Fruit fly (Drosophila melanogaster) whole organism, embryonic: ENCODE results near the gene Pex7.

ENCODE experiments used
- Bdp1 ChIP-seq: fragments of 200-800 bp; sonication (Bioruptor generic); optimal IDR thresholded peaks from 3 replicates; lab custom pipeline; 2016; ENCODE audit warnings: missing biosample characterization, missing genetic modification characterization
- Bgb ChIP-seq: fragments of 200-800 bp; sonication (Bioruptor generic); IDR thresholded peaks from 2 replicates; pipeline ENCODE4 v1.3.6; 2022; ENCODE audit warnings: missing biosample characterization, missing genetic modification characterization; ENCODE audit not compliant: partially characterized antibody
- CG10462 ChIP-seq: fragments of 200-800 bp; sonication (Bioruptor generic); optimal IDR thresholded peaks from 2 replicates; lab custom pipeline; 2016; ENCODE audit warnings: missing biosample characterization, missing genetic modification characterization
- CG12659 ChIP-seq: fragments of 200-800 bp; sonication (Bioruptor generic); optimal IDR thresholded peaks from 3 replicates; lab custom pipeline; 2017; ENCODE audit warnings: mild to moderate bottlenecking, missing biosample characterization, missing genetic modification reagents, missing genetic modification characterization
- CG13287 ChIP-seq: fragments of 200-800 bp; sonication (Bioruptor generic); IDR thresholded peaks from 2 replicates; pipeline ENCODE4 v1.3.6; 2022; ENCODE audit warnings: missing biosample characterization, missing genetic modification characterization; ENCODE audit not compliant: partially characterized antibody
- CG14014 ChIP-seq: fragments of 200-800 bp; sonication (Bioruptor generic); IDR thresholded peaks from 2 replicates; pipeline ENCODE4 v1.3.6; 2022; ENCODE audit warnings: missing biosample characterization, missing genetic modification characterization
- CG1529 ChIP-seq: fragments of 200-800 bp; sonication (Bioruptor generic); optimal IDR thresholded peaks from 3 replicates; lab custom pipeline; 2018; ENCODE audit warnings: missing biosample characterization, missing genetic modification characterization
- CG18619 ChIP-seq: fragments of 200-800 bp; sonication (Bioruptor generic); optimal IDR thresholded peaks from 3 replicates; lab custom pipeline; 2017; ENCODE audit warnings: missing biosample characterization, mild to moderate bottlenecking, missing genetic modification characterization
- CG2116 ChIP-seq: fragments of 200-800 bp; sonication (Bioruptor generic); optimal IDR thresholded peaks from 3 replicates; lab custom pipeline; 2018; ENCODE audit warnings: missing biosample characterization, mild to moderate bottlenecking, missing genetic modification characterization
- CG2712 ChIP-seq: fragments of 200-800 bp; optimal IDR thresholded peaks from 3 replicates; lab custom pipeline; 2019; ENCODE audit warnings: missing biosample characterization, mild to moderate bottlenecking, missing genetic modification characterization, moderate library complexity
- CG34422 ChIP-seq: fragments of 200-800 bp; sonication (Bioruptor generic); IDR thresholded peaks from 3 replicates; pipeline ENCODE4 v1.3.6; 2022; ENCODE audit warnings: missing biosample characterization, missing genetic modification characterization
- CG43689 ChIP-seq: fragments of 200-800 bp; sonication (Bioruptor generic); IDR thresholded peaks from 2 replicates; pipeline ENCODE4 v1.3.6; 2022; ENCODE audit warnings: missing biosample characterization, missing genetic modification characterization
- CG7556 ChIP-seq: fragments of 200-800 bp; sonication (Bioruptor generic); optimal IDR thresholded peaks from 2 replicates; lab custom pipeline; 2017; ENCODE audit warnings: missing biosample characterization, mild to moderate bottlenecking, missing genetic modification characterization
- CG9797 ChIP-seq: fragments of 200-800 bp; sonication (Bioruptor generic); optimal IDR thresholded peaks from 3 replicates; lab custom pipeline; 2018; ENCODE audit warnings: missing biosample characterization, mild to moderate bottlenecking, missing genetic modification characterization
- Chrac-16 ChIP-seq: fragments of 200-800 bp; sonication (Bioruptor generic); optimal IDR thresholded peaks from 3 replicates; lab custom pipeline; 2016; ENCODE audit warnings: missing biosample characterization, missing genetic modification characterization
- CkIIα-i1 ChIP-seq: fragments of 200-800 bp; sonication (Bioruptor generic); IDR thresholded peaks from 2 replicates; pipeline ENCODE4 v1.3.6; 2022; ENCODE audit warnings: missing biosample characterization, missing genetic modification characterization
- Dip2 ChIP-seq: fragments of 200-800 bp; sonication (Bioruptor generic); IDR thresholded peaks from 2 replicates; pipeline ENCODE4 v1.3.6; 2022; ENCODE audit warnings: missing biosample characterization, missing genetic modification characterization
- Dll ChIP-seq: fragments of 200-800 bp; sonication (Bioruptor generic); IDR thresholded peaks from 4 replicates; pipeline ENCODE4 v1.3.6; 2022; ENCODE audit warnings: missing biosample characterization, missing genetic modification characterization; ENCODE audit not compliant: partially characterized antibody
- Doc3 ChIP-seq: fragments of 200-800 bp; sonication (Bioruptor generic); IDR thresholded peaks from 3 replicates; pipeline ENCODE4 v1.3.6; 2022; ENCODE audit warnings: missing biosample characterization, missing genetic modification characterization; ENCODE audit not compliant: partially characterized antibody
- Dp ChIP-seq: fragments of 200-800 bp; sonication (Bioruptor generic); optimal IDR thresholded peaks from 2 replicates; lab custom pipeline; 2018; ENCODE audit warnings: missing biosample characterization, mild to moderate bottlenecking, missing genetic modification characterization, moderate library complexity
- E2f2 ChIP-seq: fragments of 200-800 bp; sonication (Bioruptor generic); IDR thresholded peaks from 2 replicates; pipeline ENCODE4 v1.3.6; 2022; ENCODE audit warnings: missing biosample characterization, missing genetic modification characterization
- Ets97D ChIP-seq: fragments of 200-800 bp; sonication (Bioruptor generic); optimal IDR thresholded peaks from 3 replicates; lab custom pipeline; 2016; ENCODE audit warnings: missing biosample characterization, missing genetic modification characterization
- Fer2 ChIP-seq: fragments of 200-800 bp; sonication (Bioruptor generic); optimal IDR thresholded peaks from 2 replicates; lab custom pipeline; 2018; ENCODE audit warnings: missing biosample characterization, mild to moderate bottlenecking, missing genetic modification characterization, moderate library complexity
- HHEX ChIP-seq: fragments of 200-800 bp; sonication (Bioruptor generic); optimal IDR thresholded peaks from 3 replicates; lab custom pipeline; 2017; ENCODE audit warnings: missing biosample characterization, mild to moderate bottlenecking, missing genetic modification characterization, missing genetic modification reagents
- Hr78 ChIP-seq, 2 experiments: fragments of 200-800 bp in 1 of 2; fragments of >200 bp in 1 of 2; sonication (Bioruptor generic) in 1 of 2; optimal IDR thresholded peaks; 2 replicates each; lab custom pipeline; 2017 to 2019; ENCODE audit warnings: missing biosample characterization in 2 of 2, missing genetic modification characterization in 2 of 2, mild to moderate bottlenecking in 1 of 2, moderate library complexity in 1 of 2
- Oaz ChIP-seq: fragments of 200-800 bp; sonication (Bioruptor generic); IDR thresholded peaks from 2 replicates; pipeline ENCODE4 v1.3.6; 2022; ENCODE audit warnings: missing biosample characterization, missing genetic modification characterization
- Opbp ChIP-seq: fragments of 200-800 bp; sonication (Bioruptor generic); IDR thresholded peaks from 3 replicates; pipeline ENCODE4 v1.3.6; 2022; ENCODE audit warnings: missing biosample characterization, missing genetic modification characterization; ENCODE audit not compliant: partially characterized antibody
- Usf ChIP-seq: fragments of 200-800 bp; sonication (Bioruptor generic); optimal IDR thresholded peaks from 2 replicates; lab custom pipeline; 2017; ENCODE audit warnings: missing genotype, missing biosample characterization, missing genetic modification characterization
- Xbp1 ChIP-seq: fragments of 200-800 bp; sonication (Bioruptor generic); optimal IDR thresholded peaks from 3 replicates; lab custom pipeline; 2016; ENCODE audit warnings: missing biosample characterization, mild to moderate bottlenecking, missing genetic modification characterization
- abd-A ChIP-seq: fragments of 200-800 bp; sonication (Bioruptor generic); optimal IDR thresholded peaks from 3 replicates; lab custom pipeline; 2019; ENCODE audit warnings: missing biosample characterization, mild to moderate bottlenecking, missing genetic modification characterization, moderate library complexity
- bcd ChIP-seq: fragments of 200-800 bp; sonication (Bioruptor generic); optimal IDR thresholded peaks from 2 replicates; lab custom pipeline; 2017; ENCODE audit warnings: missing biosample characterization, mild to moderate bottlenecking, missing genetic modification characterization
- ci ChIP-seq: fragments of 200-800 bp; sonication (Bioruptor generic); IDR thresholded peaks from 3 replicates; pipeline ENCODE4 v1.3.6; 2022; ENCODE audit warnings: missing biosample characterization, missing genetic modification characterization
- dimm ChIP-seq: fragments of 200-800 bp; sonication (Bioruptor generic); IDR thresholded peaks from 2 replicates; pipeline ENCODE4 v1.3.6; 2022; ENCODE audit warnings: missing biosample characterization, missing genetic modification characterization
- dysf ChIP-seq: fragments of 200-800 bp; sonication (Bioruptor generic); IDR thresholded peaks from 3 replicates; pipeline ENCODE4 v1.3.6; 2022; ENCODE audit warnings: missing biosample characterization, missing genetic modification characterization
- esg ChIP-seq: fragments of 200-800 bp; sonication (Bioruptor generic); conservative IDR thresholded peaks from 2 replicates; pipeline ENCODE4 v1.3.6; 2022; ENCODE audit warnings: missing biosample characterization, missing genetic modification characterization
- gem ChIP-seq: fragments of 200-800 bp; sonication (Bioruptor generic); optimal IDR thresholded peaks from 2 replicates; lab custom pipeline; 2019; ENCODE audit warnings: missing biosample characterization, mild to moderate bottlenecking, missing genetic modification characterization, moderate library complexity
- grn ChIP-seq: fragments of 200-800 bp; sonication (Bioruptor generic); optimal IDR thresholded peaks from 3 replicates; lab custom pipeline; 2017; ENCODE audit warnings: missing biosample characterization, missing genetic modification characterization
- gro ChIP-seq: fragments of 200-800 bp; sonication (Bioruptor generic); optimal IDR thresholded peaks from 2 replicates; lab custom pipeline; 2016; ENCODE audit warnings: missing biosample characterization, missing genetic modification characterization
- ham ChIP-seq: fragments of 200-800 bp; sonication (Bioruptor generic); IDR thresholded peaks from 2 replicates; pipeline ENCODE4 v1.3.6; 2022; ENCODE audit warnings: missing biosample characterization, missing genetic modification characterization
- hkb ChIP-seq, 2 experiments: fragments of 200-800 bp in 1 of 2; fragments of >200 bp in 1 of 2; sonication (Bioruptor generic) in 1 of 2; IDR thresholded peaks in 1 of 2; optimal IDR thresholded peaks in 1 of 2; 2 replicates each; pipeline versions ENCODE4 v1.3.6 to Lab custom; 2017 to 2022; ENCODE audit warnings: missing biosample characterization in 1 of 2, missing genetic modification characterization in 1 of 2
- klu ChIP-seq: fragments of 200-800 bp; sonication (Bioruptor generic); IDR thresholded peaks from 2 replicates; pipeline ENCODE4 v1.3.6; 2022; ENCODE audit warnings: missing biosample characterization, missing genetic modification characterization
- onecut ChIP-seq: fragments of 200-800 bp; sonication (Bioruptor generic); IDR thresholded peaks from 2 replicates; pipeline ENCODE4 v1.3.6; 2022; ENCODE audit warnings: missing biosample characterization, missing genetic modification characterization
- otp ChIP-seq: fragments of 200-800 bp; sonication (Bioruptor generic); IDR thresholded peaks from 3 replicates; pipeline ENCODE4, ENCODE4 v1.3.6; 2022; ENCODE audit warnings: missing biosample characterization, missing genetic modification characterization
- rib ChIP-seq: fragments of 200-800 bp; sonication (Bioruptor generic); IDR thresholded peaks from 2 replicates; pipeline ENCODE4 v1.3.6; 2022; ENCODE audit warnings: missing biosample characterization, missing genetic modification characterization
- sna ChIP-seq: fragments of 200-800 bp; sonication (Bioruptor generic); IDR thresholded peaks from 2 replicates; pipeline ENCODE4 v1.3.6; 2022; ENCODE audit warnings: missing biosample characterization, missing genetic modification characterization; ENCODE audit not compliant: partially characterized antibody
- sob ChIP-seq: fragments of 200-800 bp; sonication (Bioruptor generic); IDR thresholded peaks from 2 replicates; pipeline ENCODE4 v1.3.6; 2022; ENCODE audit warnings: missing biosample characterization, missing genetic modification characterization
- tin ChIP-seq: fragments of 200-800 bp; sonication (Bioruptor generic); optimal IDR thresholded peaks from 3 replicates; lab custom pipeline; 2016; ENCODE audit warnings: missing biosample characterization, missing genetic modification characterization
- zen ChIP-seq: fragments of 200-800 bp; sonication (Bioruptor generic); optimal IDR thresholded peaks from 3 replicates; lab custom pipeline; 2018; ENCODE audit warnings: missing biosample characterization, mild to moderate bottlenecking, missing genetic modification characterization, moderate library complexity
- zfh1 ChIP-seq: fragments of 200-800 bp; sonication (Bioruptor generic); IDR thresholded peaks from 3 replicates; pipeline ENCODE4 v1.3.6; 2022; ENCODE audit warnings: missing biosample characterization, missing genetic modification characterization

The Pex7 gene

DNA sequence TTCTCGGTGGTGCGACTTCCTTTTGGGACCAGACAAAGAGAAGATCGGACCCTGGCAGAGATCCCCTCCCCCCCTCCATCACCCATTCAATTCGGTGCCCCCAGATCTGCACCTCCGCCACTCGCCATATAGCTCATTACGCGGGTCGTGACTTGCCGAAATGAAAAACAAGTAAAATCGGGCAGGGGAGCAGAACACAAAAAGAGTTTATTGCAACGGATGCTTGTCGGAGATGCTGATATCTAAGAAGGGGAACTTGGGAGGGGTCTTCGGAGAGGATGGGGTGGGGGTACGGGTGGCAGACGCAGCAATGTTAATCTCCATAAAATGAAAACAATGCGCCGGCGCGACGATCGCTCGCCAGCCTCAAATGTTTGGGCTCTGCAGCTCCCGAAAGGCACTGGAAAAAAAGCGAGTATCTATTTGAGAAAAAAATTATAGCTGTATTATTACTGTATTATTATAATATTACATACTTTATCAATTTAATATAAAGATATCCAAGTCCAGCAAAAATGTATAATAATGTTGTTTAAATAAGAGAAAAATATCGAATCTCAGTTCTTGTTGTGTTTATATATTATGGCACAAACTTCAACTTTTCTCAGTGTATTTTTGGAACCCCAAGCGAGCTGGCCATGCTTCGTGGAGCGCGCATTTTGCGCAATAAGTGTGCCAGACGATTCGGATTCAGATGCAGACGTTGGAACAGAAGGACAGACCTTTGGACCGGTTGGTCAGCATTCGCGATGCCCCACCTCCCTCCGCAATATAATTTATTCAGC lies 21.1 kb downstream of the Pex7 start (continued):
- 0 out of 3 replicates have a peak, but pooled peaks have one; percentile 48 for TF ChIP-seq ci (GFP tag; lab: Robert Waterston, UW)
- TF ChIP-seq abd-A (tag; lab: Kevin White, UChicago), result no peak
- TF ChIP-seq E2f2 (GFP tag; lab: Robert Waterston, UW), result no peak; the same call in 1 of the 2 replicates
- TF ChIP-seq Opbp, result no peak
- no peak for TF ChIP-seq Oaz (GFP tag; lab: Robert Waterston, UW)
- TF ChIP-seq ham (GFP tag; lab: Robert Waterston, UW), result no peak
- no peak for TF ChIP-seq CG10462 (GFP tag; lab: Kevin White, UChicago)
- peak; percentile 44; the same call in 1 of the 2 replicates for TF ChIP-seq esg (GFP tag; lab: Robert Waterston, UW)
- TF ChIP-seq Dip2, result no peak
- peak; percentile 15; the same call in 1 of the 2 replicates for TF ChIP-seq onecut
- TF ChIP-seq gem, result peak; percentile 68
- peak; percentile 62; the same call in 2 of the 3 replicates for TF ChIP-seq zfh1 (GFP tag; lab: Robert Waterston, UW)
- TF ChIP-seq CG2712 (tag; lab: Kevin White, UChicago), result peak; percentile 80
- no peak for TF ChIP-seq CG2116 (GFP tag; lab: Kevin White, UChicago)
- no peak for TF ChIP-seq CG18619
- no peak for TF ChIP-seq klu (GFP tag; lab: Robert Waterston, UW)
- no peak for TF ChIP-seq Fer2 (tag; lab: Kevin White, UChicago)
- TF ChIP-seq Ets97D (GFP tag; lab: Kevin White, UChicago), result no peak
- TF ChIP-seq CG1529 (GFP tag; lab: Kevin White, UChicago), result peak; percentile 19
- TF ChIP-seq Doc3 (GFP tag; lab: Robert Waterston, UW), result no peak
- TF ChIP-seq CkIIα-i1 (GFP tag; lab: Robert Waterston, UW), result no peak
- TF ChIP-seq Hr78 (GFP tag; optimal IDR thresholded peaks at IDR 0.05; lab: Kevin White, UChicago), result no peak
- peak; percentile 8 for TF ChIP-seq CG12659
- no peak for TF ChIP-seq Xbp1
- TF ChIP-seq bcd (GFP tag; lab: Kevin White, UChicago), result peak; percentile 16
- TF ChIP-seq Dll (GFP tag; lab: Robert Waterston, UW), result no peak
- no peak for TF ChIP-seq CG34422 (GFP tag; lab: Robert Waterston, UW)
- TF ChIP-seq CG43689 (GFP tag; lab: Robert Waterston, UW), result no peak
- no peak for TF ChIP-seq hkb (optimal IDR thresholded peaks at IDR 0.05; lab: Kevin White, UChicago)
- peak; percentile 53 for TF ChIP-seq hkb (GFP tag; IDR thresholded peaks at IDR 0.05; lab: Robert Waterston, UW)
- no peak for TF ChIP-seq zen (tag; lab: Kevin White, UChicago)
- TF ChIP-seq CG13287 (GFP tag; lab: Robert Waterston, UW), result no peak
- TF ChIP-seq CG9797 (GFP tag; lab: Kevin White, UChicago), result no peak
- TF ChIP-seq CG14014 (GFP tag; lab: Robert Waterston, UW), result no peak
- TF ChIP-seq sob (GFP tag; lab: Robert Waterston, UW), result 0 out of 2 replicates have a peak, but pooled peaks have one; percentile 32
- TF ChIP-seq HHEX (GFP tag; lab: Kevin White, UChicago), result no peak
- TF ChIP-seq grn (GFP tag; lab: Kevin White, UChicago), result no peak
- TF ChIP-seq rib (GFP tag; lab: Robert Waterston, UW), result no peak
- no peak for TF ChIP-seq Dp
- peak; percentile 21 for TF ChIP-seq CG7556 (GFP tag; lab: Kevin White, UChicago)
- TF ChIP-seq Usf, result no peak
- no peak for TF ChIP-seq dimm (GFP tag; lab: Robert Waterston, UW)
- TF ChIP-seq tin (GFP tag; lab: Kevin White, UChicago), result no peak
- no peak for TF ChIP-seq Bgb
- no peak for TF ChIP-seq dysf (GFP tag; lab: Robert Waterston, UW)
- TF ChIP-seq Bdp1 (GFP tag; lab: Kevin White, UChicago), result no peak
- TF ChIP-seq Chrac-16 (GFP tag; lab: Kevin White, UChicago), result peak; percentile 28
- no peak for TF ChIP-seq otp
- TF ChIP-seq sna (GFP tag; lab: Robert Waterston, UW), result no peak
- TF ChIP-seq gro (GFP tag; lab: Kevin White, UChicago), result no peak
